Fruit fly (Drosophila melanogaster): ENCODE results near the gene wol.

wol gene

dm6 chr2L:8255406-8255805, 47.4 kb downstream of the wol start (continued):
- TF ChIP-seq CG10669 (GFP tag; optimal IDR thresholded peaks at IDR 0.05) (no peak), CG11294 (GFP tag; IDR thresholded peaks at IDR 0.05) (peak; percentile 20; the same call in 1 of the 2 replicates), net (GFP tag; optimal IDR thresholded peaks at IDR 0.05) (no peak), spab (GFP tag; optimal IDR thresholded peaks at IDR 0.05) (no peak), CG4318 (GFP tag; optimal IDR thresholded peaks at IDR 0.05) (no peak), CG10631 (GFP tag; optimal IDR thresholded peaks at IDR 0.05) (no peak), CG8632 (GFP tag; optimal IDR thresholded peaks at IDR 0.05) (no peak), ss (GFP tag; optimal IDR thresholded peaks at IDR 0.05) (no peak), Hr38 (GFP tag; optimal IDR thresholded peaks at IDR 0.05) (no peak), CG31627 (GFP tag; optimal IDR thresholded peaks at IDR 0.05) (no peak), Eip75B (GFP tag; optimal IDR thresholded peaks at IDR 0.05) (no peak), CG9139 (GFP tag; optimal IDR thresholded peaks at IDR 0.05) (no peak), CG6808 (GFP tag; optimal IDR thresholded peaks at IDR 0.05) (no peak), salr (GFP tag; optimal IDR thresholded peaks at IDR 0.05) (no peak), CG11902 (GFP tag; optimal IDR thresholded peaks at IDR 0.05) (no peak), CG3919 (GFP tag; optimal IDR thresholded peaks at IDR 0.05) (no peak), topi (GFP tag; optimal IDR thresholded peaks at IDR 0.05) (no peak)

Measured in whole organism, prepupa.